Fruit fly (Drosophila melanogaster) whole organism, prepupa: ENCODE results near the gene hyx.

ENCODE experiments used
- Blimp-1 ChIP-seq: fragments of 200-800 bp; sonication (Bioruptor generic); optimal IDR thresholded peaks from 3 replicates; lab custom pipeline; 2017; ENCODE audit warnings: missing biosample characterization, missing genetic modification characterization, mild to moderate bottlenecking, moderate library complexity, missing genetic modification reagents
- CG10631 ChIP-seq: fragments of 200-800 bp; sonication (Bioruptor generic); optimal IDR thresholded peaks from 2 replicates; lab custom pipeline; 2016; ENCODE audit warnings: missing biosample characterization, missing genetic modification characterization
- CG10669 ChIP-seq: fragments of 200-800 bp; sonication (Bioruptor generic); optimal IDR thresholded peaks from 3 replicates; lab custom pipeline; 2018; ENCODE audit warnings: missing biosample characterization, mild to moderate bottlenecking, missing genetic modification characterization, moderate library complexity
- CG11294 ChIP-seq: fragments of 200-800 bp; sonication (Bioruptor generic); IDR thresholded peaks from 2 replicates; pipeline ENCODE4 v1.3.6; 2022; ENCODE audit warnings: missing biosample characterization, missing genetic modification characterization
- CG11902 ChIP-seq: fragments of 200-800 bp; sonication (Bioruptor generic); optimal IDR thresholded peaks from 3 replicates; lab custom pipeline; 2016; ENCODE audit warnings: missing biosample characterization, missing genetic modification characterization
- CG1621 ChIP-seq: fragments of 200-800 bp; sonication (Bioruptor generic); optimal IDR thresholded peaks from 3 replicates; lab custom pipeline; 2018; ENCODE audit warnings: missing biosample characterization, mild to moderate bottlenecking, missing genetic modification characterization
- CG16779 ChIP-seq: fragments of 200-800 bp; sonication (Bioruptor generic); optimal IDR thresholded peaks from 3 replicates; lab custom pipeline; 2017; ENCODE audit warnings: missing biosample characterization, mild to moderate bottlenecking, missing genetic modification characterization
- CG3032 ChIP-seq: fragments of 200-800 bp; optimal IDR thresholded peaks from 2 replicates; lab custom pipeline; 2019; ENCODE audit warnings: missing biosample characterization, mild to moderate bottlenecking, missing genetic modification characterization, moderate library complexity
- CG31627 ChIP-seq: fragments of 200-800 bp; sonication (Bioruptor generic); optimal IDR thresholded peaks from 3 replicates; lab custom pipeline; 2016; ENCODE audit warnings: missing biosample characterization, missing genetic modification characterization
- CG4318 ChIP-seq: fragments of 200-800 bp; sonication (Bioruptor generic); optimal IDR thresholded peaks from 3 replicates; lab custom pipeline; 2017; ENCODE audit warnings: missing biosample characterization, mild to moderate bottlenecking, missing genetic modification characterization
- CG6163 ChIP-seq: fragments of 200-800 bp; sonication (Bioruptor generic); IDR thresholded peaks from 3 replicates; pipeline ENCODE4 v1.3.6; 2022; ENCODE audit warnings: missing biosample characterization, missing genetic modification characterization
- CG6792 ChIP-seq: fragments of 200-800 bp; sonication (Bioruptor generic); optimal IDR thresholded peaks from 3 replicates; lab custom pipeline; 2016; ENCODE audit warnings: missing biosample characterization, missing genetic modification characterization
- CG6808 ChIP-seq: fragments of 200-800 bp; sonication (Bioruptor generic); optimal IDR thresholded peaks from 3 replicates; lab custom pipeline; 2017; ENCODE audit warnings: missing biosample characterization, missing genetic modification characterization, mild to moderate bottlenecking, moderate library complexity, missing genetic modification reagents
- CG6854 ChIP-seq: fragments of 200-800 bp; sonication (Bioruptor generic); optimal IDR thresholded peaks from 2 replicates; lab custom pipeline; 2017; ENCODE audit warnings: missing biosample characterization, mild to moderate bottlenecking, missing genetic modification characterization
- CG7368 ChIP-seq: fragments of 200-800 bp; sonication (Bioruptor generic); optimal IDR thresholded peaks from 3 replicates; lab custom pipeline; 2016; ENCODE audit warnings: missing biosample characterization, missing genetic modification characterization
- CG8319 ChIP-seq: fragments of 200-800 bp; sonication (Bioruptor generic); optimal IDR thresholded peaks from 3 replicates; lab custom pipeline; 2016; ENCODE audit warnings: missing biosample characterization, missing genetic modification characterization
- CG8632 ChIP-seq: fragments of 200-800 bp; sonication (Bioruptor generic); optimal IDR thresholded peaks from 3 replicates; lab custom pipeline; 2016; ENCODE audit warnings: missing biosample characterization, missing genetic modification characterization
- Eip75B ChIP-seq: fragments of 200-800 bp; sonication (Bioruptor generic); optimal IDR thresholded peaks from 3 replicates; lab custom pipeline; 2016; ENCODE audit warnings: missing biosample characterization, missing genetic modification characterization
- Eip78C ChIP-seq: fragments of 200-800 bp; sonication (Bioruptor generic); peaks from one replicate; lab custom pipeline; 2016; ENCODE audit warnings: missing biosample characterization, missing genetic modification characterization
- Ets21C ChIP-seq: fragments of 200-800 bp; sonication (Bioruptor generic); optimal IDR thresholded peaks from 3 replicates; lab custom pipeline; 2016; ENCODE audit warnings: missing biosample characterization, missing genetic modification characterization
- Ets96B ChIP-seq: fragments of 200-800 bp; optimal IDR thresholded peaks from 2 replicates; lab custom pipeline; 2019; ENCODE audit warnings: missing biosample characterization, mild to moderate bottlenecking, missing genetic modification characterization, moderate library complexity
- Gug ChIP-seq: fragments of 200-800 bp; sonication (Bioruptor generic); IDR thresholded peaks from 2 replicates; pipeline ENCODE4 v1.3.6; 2022; ENCODE audit warnings: missing biosample characterization, missing genetic modification characterization
- Hr38 ChIP-seq: sonication (Bioruptor generic); optimal IDR thresholded peaks from 2 replicates; lab custom pipeline; 2016; ENCODE audit warnings: missing biosample characterization, missing genetic modification characterization
- Hr39 ChIP-seq: fragments of 200-800 bp; sonication (Bioruptor generic); optimal IDR thresholded peaks from 2 replicates; lab custom pipeline; 2016; ENCODE audit warnings: missing biosample characterization, missing genetic modification characterization
- Hr4 ChIP-seq: fragments of 200-800 bp; sonication (Bioruptor generic); optimal IDR thresholded peaks from 3 replicates; lab custom pipeline; 2016; ENCODE audit warnings: missing biosample characterization, missing genetic modification characterization
- Met ChIP-seq: fragments of 200-800 bp; sonication (Bioruptor generic); optimal IDR thresholded peaks from 3 replicates; lab custom pipeline; 2016; ENCODE audit warnings: missing biosample characterization, missing genetic modification characterization
- OdsH ChIP-seq: fragments of 200-800 bp; sonication (Bioruptor generic); optimal IDR thresholded peaks from 3 replicates; lab custom pipeline; 2016; ENCODE audit warnings: missing biosample characterization, missing genetic modification characterization
- Smox ChIP-seq: fragments of 200-800 bp; sonication (Bioruptor generic); optimal IDR thresholded peaks from 3 replicates; lab custom pipeline; 2016; ENCODE audit warnings: missing biosample characterization, missing genetic modification characterization
- Sox102F ChIP-seq: fragments of 200-800 bp; sonication (Bioruptor generic); optimal IDR thresholded peaks from 2 replicates; lab custom pipeline; 2016; ENCODE audit warnings: missing biosample characterization, mild to moderate bottlenecking, missing genetic modification characterization
- Sox15 ChIP-seq: fragments of 200-800 bp; sonication (Bioruptor generic); optimal IDR thresholded peaks from 3 replicates; lab custom pipeline; 2016; ENCODE audit warnings: missing biosample characterization, missing genetic modification characterization
- achi ChIP-seq: fragments of 200-800 bp; sonication (Bioruptor generic); optimal IDR thresholded peaks from 3 replicates; lab custom pipeline; 2016; ENCODE audit warnings: missing biosample characterization, missing genetic modification characterization
- cyc ChIP-seq: fragments of 200-800 bp; sonication (Bioruptor generic); optimal IDR thresholded peaks from 3 replicates; lab custom pipeline; 2016; ENCODE audit warnings: missing biosample characterization, missing genetic modification characterization
- dac ChIP-seq: fragments of 200-800 bp; sonication (Bioruptor generic); optimal IDR thresholded peaks from 2 replicates; lab custom pipeline; 2017; ENCODE audit warnings: missing biosample characterization, mild to moderate bottlenecking, missing genetic modification characterization
- dsx ChIP-seq: fragments of 200-800 bp; optimal IDR thresholded peaks from 3 replicates; lab custom pipeline; 2019; ENCODE audit warnings: missing biosample characterization, mild to moderate bottlenecking, missing genetic modification characterization, moderate library complexity; ENCODE audit not compliant: poor library complexity, severe bottlenecking
- eg ChIP-seq: fragments of 200-800 bp; sonication (Bioruptor generic); IDR thresholded peaks from 3 replicates; pipeline ENCODE4 v1.3.6; 2022; ENCODE audit warnings: missing biosample characterization, missing genetic modification characterization
- esn ChIP-seq: fragments of 200-800 bp; sonication (Bioruptor generic); optimal IDR thresholded peaks from 2 replicates; lab custom pipeline; 2016; ENCODE audit warnings: missing biosample characterization, mild to moderate bottlenecking, missing genetic modification characterization, moderate library complexity
- fd59A ChIP-seq: fragments of 200-800 bp; sonication (Bioruptor generic); optimal IDR thresholded peaks from 2 replicates; lab custom pipeline; 2017; ENCODE audit warnings: missing biosample characterization, mild to moderate bottlenecking, missing genetic modification characterization, missing genetic modification reagents
- fd85E ChIP-seq: fragments of 200-800 bp; sonication (Bioruptor generic); optimal IDR thresholded peaks from 3 replicates; lab custom pipeline; 2016; ENCODE audit warnings: missing biosample characterization, missing genetic modification characterization
- lz ChIP-seq: fragments of 200-800 bp; sonication (Bioruptor generic); optimal IDR thresholded peaks from 3 replicates; lab custom pipeline; 2016; ENCODE audit warnings: missing biosample characterization, missing genetic modification characterization
- net ChIP-seq: fragments of 200-800 bp; sonication (Bioruptor generic); optimal IDR thresholded peaks from 3 replicates; lab custom pipeline; 2016; ENCODE audit warnings: missing biosample characterization, missing genetic modification characterization
- pdm3 ChIP-seq: fragments of 200-800 bp; sonication (Bioruptor generic); optimal IDR thresholded peaks from 3 replicates; lab custom pipeline; 2016; ENCODE audit warnings: missing biosample characterization, missing genetic modification characterization
- salr ChIP-seq, 2 experiments: fragments of 200-800 bp; sonication (Bioruptor generic); optimal IDR thresholded peaks; 3 replicates each; lab custom pipeline; 2016 to 2018; ENCODE audit warnings: missing biosample characterization in 2 of 2, missing genetic modification characterization in 2 of 2, mild to moderate bottlenecking in 1 of 2
- svp ChIP-seq: fragments of 200-800 bp; sonication (Bioruptor generic); peaks from one replicate; lab custom pipeline; 2016; ENCODE audit warnings: missing biosample characterization, missing genetic modification characterization
- topi ChIP-seq: fragments of 200-800 bp; sonication (Bioruptor generic); optimal IDR thresholded peaks from 3 replicates; lab custom pipeline; 2016; ENCODE audit warnings: missing biosample characterization, missing genetic modification characterization
- vri ChIP-seq: fragments of 200-800 bp; sonication (Bioruptor generic); optimal IDR thresholded peaks from 3 replicates; lab custom pipeline; 2016; ENCODE audit warnings: missing biosample characterization, mild to moderate bottlenecking, missing genetic modification characterization

The hyx gene

dm6 chr3R:9056409-9057031 is 18.0 kb downstream of the hyx start (continued):
- TF ChIP-seq Hr4 (GFP tag; lab: Kevin White, UChicago), result no peak
- peak; percentile 21 for TF ChIP-seq Sox102F (GFP tag; lab: Kevin White, UChicago)
- TF ChIP-seq Eip75B (GFP tag; lab: Kevin White, UChicago), result peak; percentile 8
- no peak for TF ChIP-seq CG10631 (GFP tag; lab: Kevin White, UChicago)
- TF ChIP-seq CG3032 (tag; lab: Kevin White, UChicago), result peak; percentile 59
- no peak for TF ChIP-seq Sox15 (GFP tag; lab: Kevin White, UChicago)
- TF ChIP-seq Ets21C (GFP tag; lab: Kevin White, UChicago), result no peak
- no peak for TF ChIP-seq vri (GFP tag; lab: Kevin White, UChicago)
- no peak for TF ChIP-seq CG31627 (GFP tag; lab: Kevin White, UChicago)
- peak; percentile 74 for TF ChIP-seq CG1621 (tag; lab: Kevin White, UChicago)
- no peak for TF ChIP-seq CG8319 (GFP tag; lab: Kevin White, UChicago)
- TF ChIP-seq esn (GFP tag; lab: Kevin White, UChicago), result no peak
- TF ChIP-seq Smox (GFP tag; lab: Kevin White, UChicago), result no peak
- peak; percentile 11 for TF ChIP-seq fd85E (GFP tag; lab: Kevin White, UChicago)
- no peak for TF ChIP-seq eg (GFP tag; lab: Robert Waterston, UW)
- TF ChIP-seq pdm3, result no peak
- no peak for TF ChIP-seq CG4318
- TF ChIP-seq Eip78C (GFP tag; lab: Kevin White, UChicago), result peak; percentile 78
- TF ChIP-seq CG6808, result peak; percentile 74
- TF ChIP-seq topi (GFP tag; lab: Kevin White, UChicago), result no peak
- TF ChIP-seq net (GFP tag; lab: Kevin White, UChicago), result peak; percentile 13
- no peak for TF ChIP-seq dac

dm6 chr3R:9057032-9057397 is 18.5 kb downstream of the hyx start:
- TF ChIP-seq CG11294 (no peak), dsx (GFP tag; lab: Kevin White, UChicago) (no peak), esn (GFP tag; lab: Kevin White, UChicago) (no peak), Blimp-1 (GFP tag; lab: Kevin White, UChicago) (no peak), CG7368 (GFP tag; lab: Kevin White, UChicago) (no peak), CG10669 (GFP tag; lab: Kevin White, UChicago) (no peak), Hr38 (GFP tag; lab: Kevin White, UChicago) (no peak)

dm6 chr3R:9057398-9058058 is 19.0 kb downstream of the hyx start:
- TF ChIP-seq CG10669 (GFP tag; lab: Kevin White, UChicago), result peak; percentile 73
- no peak for TF ChIP-seq CG11294
- peak; percentile 100 for TF ChIP-seq Blimp-1 (GFP tag; lab: Kevin White, UChicago)
- peak; percentile 92 for TF ChIP-seq esn (GFP tag; lab: Kevin White, UChicago)
- TF ChIP-seq Gug (GFP tag; lab: Robert Waterston, UW), result no peak
- TF ChIP-seq achi (GFP tag; lab: Kevin White, UChicago), result peak; percentile 92
- TF ChIP-seq CG11902, result peak; percentile 22
- peak; percentile 34 for TF ChIP-seq Hr38 (GFP tag; lab: Kevin White, UChicago)
- peak; percentile 82 for TF ChIP-seq CG8632 (GFP tag; lab: Kevin White, UChicago)
- peak; percentile 87 for TF ChIP-seq cyc
- peak; percentile 86 for TF ChIP-seq dsx (GFP tag; lab: Kevin White, UChicago)
- TF ChIP-seq CG6163 (GFP tag; lab: Robert Waterston, UW), result no peak
- TF ChIP-seq CG6854 (GFP tag; lab: Kevin White, UChicago), result peak; percentile 99
- peak; percentile 15 to 97 for TF ChIP-seq salr (GFP tag; optimal IDR thresholded peaks at IDR 0.05; lab: Kevin White, UChicago)
- peak; percentile 59 for TF ChIP-seq fd85E (GFP tag; lab: Kevin White, UChicago)
- TF ChIP-seq CG16779 (tag; lab: Kevin White, UChicago), result peak; percentile 83
- peak; percentile 35 for TF ChIP-seq Sox15 (GFP tag; lab: Kevin White, UChicago)
- peak; percentile 85 for TF ChIP-seq CG3032 (tag; lab: Kevin White, UChicago)
- peak; percentile 92 for TF ChIP-seq Hr4 (GFP tag; lab: Kevin White, UChicago)
- peak; percentile 86 for TF ChIP-seq Ets96B (tag; lab: Kevin White, UChicago)
- TF ChIP-seq Met, result peak; percentile 91
- peak; percentile 97 for TF ChIP-seq Eip78C (GFP tag; lab: Kevin White, UChicago)
- peak; percentile 78 for TF ChIP-seq vri (GFP tag; lab: Kevin White, UChicago)
- TF ChIP-seq svp (GFP tag; lab: Kevin White, UChicago), result peak; percentile 88
- TF ChIP-seq Hr39 (GFP tag; lab: Kevin White, UChicago), result peak; percentile 62
- TF ChIP-seq Smox (GFP tag; lab: Kevin White, UChicago), result peak; percentile 90
- peak; percentile 86 for TF ChIP-seq CG6792
- TF ChIP-seq fd59A, result peak; percentile 58
- peak; percentile 92 for TF ChIP-seq OdsH (GFP tag; lab: Kevin White, UChicago)
- TF ChIP-seq lz (GFP tag; lab: Kevin White, UChicago), result peak; percentile 83
